Worm (Caenorhabditis elegans) whole organism, L1 larva: ENCODE results near the gene C31C9.9.

Experiments
- C04F5.9 ChIP-seq: sonication (generic microtip); optimal IDR thresholded peaks from 2 replicates; lab custom pipeline; 2016; ENCODE audit warnings: missing genetic modification characterization, missing compliant biosample characterization
- C16A3.4 ChIP-seq: fragments of 150-350 bp; optimal IDR thresholded peaks from 2 replicates; lab custom pipeline; 2014; ENCODE audit warnings: missing biosample characterization, missing genetic modification characterization
- C34B4.2 ChIP-seq: sonication (generic microtip); optimal IDR thresholded peaks from 2 replicates; lab custom pipeline; 2017; ENCODE audit warnings: mild to moderate bottlenecking, missing genetic modification characterization, missing compliant biosample characterization
- F16B12.6 ChIP-seq: fragments of 150-350 bp; optimal IDR thresholded peaks from 2 replicates; lab custom pipeline; 2014; ENCODE audit warnings: missing biosample characterization, missing genetic modification characterization
- aly-2 ChIP-seq: fragments of 150-350 bp; optimal IDR thresholded peaks from 2 replicates; lab custom pipeline; 2014; ENCODE audit warnings: missing biosample characterization, missing genetic modification characterization
- blmp-1 ChIP-seq: fragments of 150-350 bp; optimal IDR thresholded peaks from 2 replicates; lab custom pipeline; 2014; ENCODE audit warnings: missing biosample characterization, missing genetic modification characterization
- ceh-63 ChIP-seq: fragments of 200-800 bp; sonication (Bioruptor generic); optimal IDR thresholded peaks from 2 replicates; lab custom pipeline; 2018; ENCODE audit warnings: mild to moderate bottlenecking, missing genetic modification characterization, missing compliant biosample characterization
- ceh-82 ChIP-seq, 3 experiments: fragments of 150-350 bp in 1 of 3; sonication (generic microtip) in 2 of 3; optimal IDR thresholded peaks; 2 replicates each; lab custom pipeline; 2014 to 2017; ENCODE audit warnings: missing biosample characterization in 3 of 3, missing genetic modification characterization in 3 of 3
- ceh-88 ChIP-seq: fragments of 200-800 bp; sonication (Bioruptor generic); IDR thresholded peaks from 2 replicates; pipeline ENCODE4 v1.3.6; 2022; ENCODE audit warnings: missing genetic modification characterization, missing compliant biosample characterization
- ces-1 ChIP-seq: fragments of 150-350 bp; optimal IDR thresholded peaks from 2 replicates; lab custom pipeline; 2014; ENCODE audit warnings: missing biosample characterization, missing genetic modification reagents, missing genetic modification characterization
- dpl-1 ChIP-seq, 3 experiments: fragments of 150-350 bp in 2 of 3; sonication (generic microtip) in 1 of 3; optimal IDR thresholded peaks; 2 replicates each; lab custom pipeline; 2014 to 2017; ENCODE audit warnings: missing biosample characterization in 3 of 3, missing genetic modification characterization in 3 of 3, missing genetic modification reagents in 3 of 3
- efl-1 ChIP-seq, 4 experiments: fragments of 150-350 bp; optimal IDR thresholded peaks in 3 of 4; peaks in 1 of 4; 1 replicate in 1 of 4; 2 replicates in 3 of 4; lab custom pipeline; 2014; ENCODE audit warnings: missing biosample characterization in 2 of 4, missing genetic modification characterization in 2 of 4, missing genetic modification reagents in 2 of 4
- elt-2 ChIP-seq: sonication (generic microtip); optimal IDR thresholded peaks from 2 replicates; lab custom pipeline; 2016; ENCODE audit warnings: missing genetic modification characterization, mild to moderate bottlenecking, inconsistent platforms, missing compliant biosample characterization, missing genetic modification reagents
- elt-3 ChIP-seq, 6 experiments: fragments of 150-350 bp in 1 of 6; sonication (generic microtip); optimal IDR thresholded peaks; 2 replicates each; lab custom pipeline; 2017 to 2018; ENCODE audit warnings: missing biosample characterization in 6 of 6, missing genetic modification characterization in 6 of 6, inconsistent platforms in 1 of 6
- ets-5 ChIP-seq: fragments of 200-800 bp; sonication (Bioruptor generic); IDR thresholded peaks from 2 replicates; pipeline ENCODE4 v1.3.6; 2022; ENCODE audit warnings: missing genetic modification characterization, missing compliant biosample characterization
- fkh-10 ChIP-seq: sonication (generic microtip); optimal IDR thresholded peaks from 2 replicates; lab custom pipeline; 2017; ENCODE audit warnings: missing biosample characterization, missing genetic modification reagents, missing genetic modification characterization
- fkh-4 ChIP-seq: sonication (generic microtip); optimal IDR thresholded peaks from 2 replicates; lab custom pipeline; 2016; ENCODE audit warnings: missing compliant biosample characterization, missing genetic modification characterization, borderline replicate concordance
- fkh-8 ChIP-seq: sonication (generic microtip); optimal IDR thresholded peaks from 2 replicates; lab custom pipeline; 2016; ENCODE audit warnings: mild to moderate bottlenecking, missing genetic modification characterization, missing compliant biosample characterization
- hlh-17 ChIP-seq: fragments of 200-800 bp; sonication (Bioruptor generic); optimal IDR thresholded peaks from 2 replicates; lab custom pipeline; 2018; ENCODE audit warnings: missing genetic modification characterization, mild to moderate bottlenecking, missing compliant biosample characterization, moderate library complexity, borderline replicate concordance
- irx-1 ChIP-seq: sonication (generic microtip); optimal IDR thresholded peaks from 2 replicates; lab custom pipeline; 2016; ENCODE audit warnings: missing genetic modification characterization, missing compliant biosample characterization
- lin-13 ChIP-seq: fragments of 150-350 bp; optimal IDR thresholded peaks from 2 replicates; lab custom pipeline; 2014; ENCODE audit warnings: missing biosample characterization, missing genetic modification reagents, missing genetic modification characterization
- lin-14 ChIP-seq: fragments of 200-800 bp; sonication (Bioruptor generic); optimal IDR thresholded peaks from 2 replicates; lab custom pipeline; 2018; ENCODE audit warnings: mild to moderate bottlenecking, missing genetic modification characterization, moderate library complexity, missing compliant biosample characterization
- lin-35 ChIP-seq, 2 experiments: fragments of 150-350 bp; optimal IDR thresholded peaks; 2 replicates each; lab custom pipeline; 2014; ENCODE audit warnings: missing biosample characterization in 2 of 2, missing genetic modification characterization in 2 of 2, missing genetic modification reagents in 2 of 2
- lir-3 ChIP-seq: sonication (generic microtip); optimal IDR thresholded peaks from 2 replicates; lab custom pipeline; 2016; ENCODE audit warnings: mild to moderate bottlenecking, missing genetic modification characterization, moderate library complexity, missing compliant biosample characterization; ENCODE audit not compliant: poor library complexity
- lsy-2 ChIP-seq, 2 experiments: fragments of 150-350 bp; optimal IDR thresholded peaks; 2 replicates each; lab custom pipeline; 2014; ENCODE audit warnings: missing biosample characterization in 2 of 2, missing genetic modification characterization in 2 of 2
- mdl-1 ChIP-seq, 2 experiments: fragments of 150-350 bp; optimal IDR thresholded peaks; 2 replicates each; lab custom pipeline; 2014 to 2017; ENCODE audit warnings: missing biosample characterization in 2 of 2, missing genetic modification characterization in 2 of 2, inconsistent platforms in 1 of 2
- mef-2 ChIP-seq: fragments of 150-350 bp; optimal IDR thresholded peaks from 2 replicates; lab custom pipeline; 2014; ENCODE audit warnings: missing biosample characterization, missing genetic modification characterization
- mep-1 ChIP-seq: fragments of 150-350 bp; optimal IDR thresholded peaks from 2 replicates; lab custom pipeline; 2014; ENCODE audit warnings: missing biosample characterization, missing genetic modification characterization
- nhr-12 ChIP-seq: sonication (generic microtip); optimal IDR thresholded peaks from 2 replicates; lab custom pipeline; 2017; ENCODE audit warnings: missing biosample characterization, missing genetic modification characterization
- nhr-19 ChIP-seq: fragments of 200-800 bp; sonication (Bioruptor generic); conservative IDR thresholded peaks from 2 replicates; pipeline ENCODE4 v1.3.6; 2022; ENCODE audit warnings: missing genetic modification characterization, missing compliant biosample characterization
- nhr-20 ChIP-seq: sonication (generic microtip); optimal IDR thresholded peaks from 2 replicates; lab custom pipeline; 2016; ENCODE audit warnings: mild to moderate bottlenecking, missing genetic modification characterization, missing compliant biosample characterization
- nhr-237 ChIP-seq: fragments of 150-350 bp; optimal IDR thresholded peaks from 2 replicates; lab custom pipeline; 2014; ENCODE audit warnings: missing biosample characterization, missing genetic modification characterization
- nhr-47 ChIP-seq: sonication (generic microtip); optimal IDR thresholded peaks from 2 replicates; lab custom pipeline; 2016; ENCODE audit warnings: mild to moderate bottlenecking, missing genetic modification characterization, moderate library complexity, missing compliant biosample characterization
- nhr-71 ChIP-seq: sonication (generic microtip); optimal IDR thresholded peaks from 2 replicates; lab custom pipeline; 2016; ENCODE audit warnings: mild to moderate bottlenecking, missing genetic modification characterization, moderate library complexity, missing compliant biosample characterization
- nhr-77 ChIP-seq: fragments of 150-350 bp; optimal IDR thresholded peaks from 2 replicates; lab custom pipeline; 2014; ENCODE audit warnings: missing biosample characterization, missing genetic modification characterization
- nhr-85 ChIP-seq: sonication (generic microtip); peaks from one replicate; lab custom pipeline; 2016; ENCODE audit warnings: missing genetic modification characterization, inconsistent platforms, missing compliant biosample characterization
- nhr-90 ChIP-seq: sonication (generic microtip); optimal IDR thresholded peaks from 2 replicates; lab custom pipeline; 2016; ENCODE audit warnings: mild to moderate bottlenecking, missing genetic modification characterization, missing compliant biosample characterization; ENCODE audit not compliant: poor library complexity
- pax-3 ChIP-seq: fragments of 200-800 bp; sonication (Bioruptor generic); optimal IDR thresholded peaks from 2 replicates; lab custom pipeline; 2018; ENCODE audit warnings: mild to moderate bottlenecking, missing genetic modification characterization, moderate library complexity, missing compliant biosample characterization
- pqm-1 ChIP-seq: sonication (generic microtip); optimal IDR thresholded peaks from 3 replicates; lab custom pipeline; 2017; ENCODE audit warnings: missing biosample characterization, missing genetic modification characterization
- snpc-4 ChIP-seq: fragments of 150-350 bp; optimal IDR thresholded peaks from 2 replicates; lab custom pipeline; 2014; ENCODE audit warnings: missing biosample characterization, missing genetic modification characterization
- snu-23 ChIP-seq: sonication (generic microtip); optimal IDR thresholded peaks from 2 replicates; lab custom pipeline; 2016; ENCODE audit warnings: missing genetic modification characterization, missing compliant biosample characterization
- sox-4 ChIP-seq: sonication (generic microtip); optimal IDR thresholded peaks from 2 replicates; lab custom pipeline; 2016; ENCODE audit warnings: missing genetic modification characterization, missing compliant biosample characterization
- tbx-2 ChIP-seq: sonication (generic microtip); optimal IDR thresholded peaks from 2 replicates; lab custom pipeline; 2016; ENCODE audit warnings: missing genetic modification characterization, missing compliant biosample characterization
- unc-130 ChIP-seq: fragments of 150-350 bp; optimal IDR thresholded peaks from 2 replicates; lab custom pipeline; 2017; ENCODE audit warnings: missing biosample characterization, missing genetic modification characterization, inconsistent platforms
- vab-15 ChIP-seq: sonication (generic microtip); optimal IDR thresholded peaks from 2 replicates; lab custom pipeline; 2017; ENCODE audit warnings: missing genotype, mild to moderate bottlenecking, missing genetic modification characterization, missing compliant biosample characterization

The C31C9.9 gene

DNA sequence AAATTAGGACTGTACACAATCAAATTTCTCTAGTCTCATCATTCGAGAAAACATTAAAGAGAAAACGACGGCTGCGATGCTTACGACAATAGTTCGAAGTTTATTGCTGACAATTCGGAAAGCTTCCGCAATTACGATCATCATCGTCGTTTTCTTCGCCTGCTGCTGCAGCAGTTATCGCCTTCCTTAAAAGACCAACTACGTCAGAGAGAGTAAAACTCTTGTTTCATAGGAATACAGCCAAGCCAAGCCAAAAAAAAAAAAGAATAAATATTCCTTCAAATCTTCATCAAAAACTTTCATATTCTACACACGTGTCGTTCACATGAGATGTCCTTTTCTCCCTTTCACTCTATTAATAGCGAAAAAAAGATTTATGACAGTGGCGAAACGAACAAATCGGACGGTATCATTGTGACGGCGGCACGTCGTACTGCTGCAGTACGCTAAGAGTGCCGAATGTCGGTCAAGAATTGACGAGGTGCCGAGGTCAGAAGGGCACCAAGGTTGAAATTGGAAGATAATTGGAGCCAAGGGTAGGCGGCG, 25.0 kb downstream of the C31C9.9 start (continued):
- TF ChIP-seq ets-5 (GFP tag; lab: Robert Waterston, UW) (no peak), ceh-63 (GFP tag; lab: Kevin White, UChicago) (no peak), irx-1 (tag; lab: Kevin White, UChicago) (no peak)

- TF ChIP-seq vab-15: peak; percentile 95
- TF ChIP-seq unc-130 (tag; lab: Kevin White, UChicago): peak; percentile 83
- peak; percentile 86 for TF ChIP-seq nhr-20 (tag; lab: Kevin White, UChicago)
- TF ChIP-seq nhr-12: no peak
- TF ChIP-seq dpl-1 (GFP tag; optimal IDR thresholded peaks at IDR 0.05; lab: Kevin White, UChicago): peak in 1 of 3 experiments; percentile 16
- TF ChIP-seq efl-1 (optimal IDR thresholded peaks at IDR 0.05; lab: Kevin White, UChicago): no peak
- peak in 1 of 2 experiments; percentile 94 for TF ChIP-seq efl-1 (GFP tag; optimal IDR thresholded peaks at IDR 0.05 in 1 of 2; lab: Kevin White, UChicago)
- peak; percentile 90 for TF ChIP-seq blmp-1 (tag; lab: Kevin White, UChicago)
- no peak for TF ChIP-seq nhr-237 (tag; lab: Kevin White, UChicago)
- TF ChIP-seq F16B12.6: no peak
- peak; percentile 26 to 96 (median 75) for TF ChIP-seq elt-3 (tag; optimal IDR thresholded peaks at IDR 0.05; lab: Kevin White, UChicago)
- TF ChIP-seq lin-35 (GFP tag; optimal IDR thresholded peaks at IDR 0.05; lab: Kevin White, UChicago): peak in 1 of 2 experiments; percentile 73
- peak; percentile 63 for TF ChIP-seq nhr-19 (GFP tag; lab: Robert Waterston, UW)
- peak; percentile 66 for TF ChIP-seq snu-23 (GFP tag; lab: Kevin White, UChicago)
- TF ChIP-seq C16A3.4 (tag; lab: Kevin White, UChicago): peak; percentile 18
- no peak for TF ChIP-seq nhr-77
- no peak for TF ChIP-seq pax-3 (tag; lab: Kevin White, UChicago)
- TF ChIP-seq lsy-2 (tag; optimal IDR thresholded peaks at IDR 0.05; lab: Kevin White, UChicago): peak in 1 of 2 experiments; percentile 42
- peak in 1 of 2 experiments; percentile 93 for TF ChIP-seq mdl-1 (tag; optimal IDR thresholded peaks at IDR 0.05; lab: Kevin White, UChicago)
- TF ChIP-seq mef-2 (tag; lab: Kevin White, UChicago): peak; percentile 14
- TF ChIP-seq nhr-71 (tag; lab: Kevin White, UChicago): peak; percentile 79
- TF ChIP-seq nhr-90: peak; percentile 77
- peak; percentile 93 for TF ChIP-seq nhr-85 (tag; lab: Kevin White, UChicago)
- TF ChIP-seq mep-1: peak; percentile 13
- TF ChIP-seq aly-2: no peak
- peak; percentile 54 for TF ChIP-seq tbx-2 (tag; lab: Kevin White, UChicago)
- TF ChIP-seq, all 84 proteins: peak for 19
These were observed 26.2 kb downstream of the C31C9.9 start for ce11 chrII:13681063-13681462.

- TF ChIP-seq nhr-85 (tag; lab: Kevin White, UChicago): peak; percentile 0
- TF ChIP-seq sox-4 (tag; lab: Kevin White, UChicago): no peak
These were observed 30.8 kb downstream of the C31C9.9 start for ce11 chrII:13685581-13685980.

- TF ChIP-seq snpc-4 (tag; lab: Kevin White, UChicago) (peak; percentile 53), elt-2 (tag; lab: Kevin White, UChicago) (no peak), nhr-12 (no peak), lir-3 (tag; lab: Kevin White, UChicago) (no peak), tbx-2 (tag; lab: Kevin White, UChicago) (peak; percentile 16), dpl-1 (GFP tag; optimal IDR thresholded peaks at IDR 0.05; lab: Kevin White, UChicago) (peak; percentile 16 to 67 (median 48)), hlh-17 (GFP tag; lab: Kevin White, UChicago) (no peak), C04F5.9 (tag; lab: Kevin White, UChicago) (no peak), C34B4.2 (tag; lab: Kevin White, UChicago) (no peak), fkh-10 (GFP tag; lab: Kevin White, UChicago) (no peak), fkh-4 (no peak), ceh-88 (GFP tag; lab: Robert Waterston, UW) (no peak), ces-1 (GFP tag; lab: Kevin White, UChicago) (no peak), fkh-8 (tag; lab: Kevin White, UChicago) (no peak), lin-13 (GFP tag; lab: Kevin White, UChicago) (no peak), nhr-20 (tag; lab: Kevin White, UChicago) (peak; percentile 26), ceh-63 (GFP tag; lab: Kevin White, UChicago) (no peak), pax-3 (tag; lab: Kevin White, UChicago) (no peak), nhr-47 (tag; lab: Kevin White, UChicago) (peak; percentile 49), aly-2 (no peak), nhr-237 (tag; lab: Kevin White, UChicago) (no peak), C16A3.4 (tag; lab: Kevin White, UChicago) (no peak), lin-14 (GFP tag; lab: Kevin White, UChicago) (no peak), pqm-1 (tag; lab: Kevin White, UChicago) (no peak), ceh-82 (tag; optimal IDR thresholded peaks at IDR 0.05; lab: Kevin White, UChicago) (peak in 1 of 3 experiments; percentile 6), blmp-1 (tag; lab: Kevin White, UChicago) (no peak)
These were observed 39.9 kb downstream of the C31C9.9 start, which contains the start of gene rpoa-1 for ce11 chrII:13694712-13695111. Gene rpoa-1 (minus strand): TSS chrII:13694795.
